Worm (Caenorhabditis elegans): ENCODE data around the gene C14B9.2.
A peak's percentile ranks its signal among the peaks of the same experiment; 100 is the strongest.

Gene C14B9.2

DNA sequence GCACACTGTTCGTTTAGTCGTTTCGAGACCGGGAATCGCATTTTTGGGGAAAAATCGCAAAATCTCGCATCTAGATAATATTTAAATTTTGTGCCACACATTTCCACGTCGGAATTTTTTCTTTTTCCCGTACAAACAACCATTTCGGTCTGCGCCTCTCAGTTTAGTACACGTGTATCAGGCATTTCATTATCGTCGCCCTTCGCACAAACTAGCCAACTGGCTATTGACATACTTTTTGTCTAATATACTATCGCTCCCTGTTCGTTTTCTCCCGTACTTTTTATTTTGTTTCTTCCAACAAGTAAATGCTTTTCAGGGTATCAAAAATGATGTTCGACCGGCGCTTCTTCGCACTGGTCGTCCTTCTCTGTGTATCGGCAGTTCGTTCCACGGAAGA is at the start of gene C14B9.2:
TSS of gene C14B9.2 (plus strand) at position 320 of the 400 bp plus-strand sequence.
- TF ChIP-seq flt-1 (GFP tag; IDR thresholded peaks at IDR 0.05) = no peak
- no peak for TF ChIP-seq T22C8.4 (GFP tag; IDR thresholded peaks at IDR 0.05)
- TF ChIP-seq med-1 (GFP tag; optimal IDR thresholded peaks at IDR 0.05; ENCODE audit: insufficient read depth) = no peak
- TF ChIP-seq ztf-29 (GFP tag; IDR thresholded peaks at IDR 0.05) = no peak
- no peak for TF ChIP-seq tab-1 (GFP tag; IDR thresholded peaks at IDR 0.05)
- TF ChIP-seq ref-1 (GFP tag; conservative IDR thresholded peaks at IDR 0.05) = no peak
- TF ChIP-seq ztf-23 (GFP tag; IDR thresholded peaks at IDR 0.05) = no peak
- no peak for TF ChIP-seq cog-1 (tag; optimal IDR thresholded peaks at IDR 0.05)

DNA sequence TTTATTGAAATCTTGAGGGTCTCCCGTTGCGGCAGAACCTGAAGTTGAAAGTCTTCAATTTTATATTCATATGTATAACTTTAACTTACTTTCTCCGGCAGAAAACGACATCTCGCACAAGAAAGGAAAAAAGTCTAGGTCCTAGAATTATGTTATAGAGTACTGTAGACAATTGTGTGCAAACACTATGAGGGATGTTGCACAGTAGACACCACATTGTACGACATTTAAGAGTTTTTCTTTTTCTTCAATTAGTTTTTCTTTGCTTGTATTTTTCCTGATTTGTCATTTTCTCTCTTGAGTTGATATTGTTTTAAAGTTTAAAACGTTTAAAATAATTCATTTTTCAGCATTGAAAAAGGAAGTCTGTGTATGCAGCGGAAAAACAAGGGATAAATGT is 48.1 kb upstream of the C14B9.2 start, which contains the start of the genes K06H7.7 and grp-1:
TSS of gene K06H7.7 (minus strand) at position 121 of the 400 bp plus-strand sequence.
TSS of gene grp-1 (plus strand) at position 351 of the 400 bp plus-strand sequence.
- TF ChIP-seq tab-1 (GFP tag; IDR thresholded peaks at IDR 0.05) (no peak), med-1 (GFP tag; optimal IDR thresholded peaks at IDR 0.05; ENCODE audit: insufficient read depth) (no peak), T22C8.4 (GFP tag; IDR thresholded peaks at IDR 0.05) (no peak), klf-2 (GFP tag; conservative IDR thresholded peaks at IDR 0.05) (no peak), ztf-29 (GFP tag; IDR thresholded peaks at IDR 0.05) (no peak), ztf-23 (GFP tag; IDR thresholded peaks at IDR 0.05) (no peak), cog-1 (tag; optimal IDR thresholded peaks at IDR 0.05) (no peak), flt-1 (GFP tag; IDR thresholded peaks at IDR 0.05) (no peak), ref-1 (GFP tag; conservative IDR thresholded peaks at IDR 0.05) (no peak)

DNA sequence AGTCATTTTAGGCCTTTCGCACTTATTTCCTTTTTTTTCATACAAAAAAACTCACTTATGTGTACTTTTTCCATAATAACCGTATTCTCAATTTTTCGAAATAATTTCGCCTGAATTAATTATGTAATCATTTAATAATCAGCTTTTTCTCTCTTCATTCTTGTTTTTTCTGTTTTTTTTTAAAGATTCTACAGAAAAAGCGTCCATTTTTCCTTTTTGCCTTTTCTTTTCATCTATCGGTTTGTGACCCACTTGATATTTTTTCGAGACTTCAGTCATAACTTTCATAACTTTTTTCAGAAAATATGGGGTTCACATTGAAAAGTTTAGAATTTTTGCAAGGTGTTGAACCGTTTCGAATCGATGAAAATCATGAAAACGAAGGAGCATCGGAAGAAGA is 45.2 kb upstream of the C14B9.2 start, which contains the start of gene vms-1:
TSS of gene vms-1 (plus strand) at position 301 of the 400 bp plus-strand sequence.
- no peak for TF ChIP-seq cog-1 (tag; optimal IDR thresholded peaks at IDR 0.05)
- no peak for TF ChIP-seq med-1 (GFP tag; optimal IDR thresholded peaks at IDR 0.05; ENCODE audit: insufficient read depth)
- TF ChIP-seq ztf-29 (GFP tag; IDR thresholded peaks at IDR 0.05) = no peak
- TF ChIP-seq klf-2 (GFP tag; conservative IDR thresholded peaks at IDR 0.05) = no peak
- no peak for TF ChIP-seq flt-1 (GFP tag; IDR thresholded peaks at IDR 0.05)
- TF ChIP-seq ref-1 (GFP tag; conservative IDR thresholded peaks at IDR 0.05) = no peak
- no peak for TF ChIP-seq ztf-23 (GFP tag; IDR thresholded peaks at IDR 0.05)
- no peak for TF ChIP-seq tab-1 (GFP tag; IDR thresholded peaks at IDR 0.05)
- TF ChIP-seq T22C8.4 (GFP tag; IDR thresholded peaks at IDR 0.05) = no peak

DNA sequence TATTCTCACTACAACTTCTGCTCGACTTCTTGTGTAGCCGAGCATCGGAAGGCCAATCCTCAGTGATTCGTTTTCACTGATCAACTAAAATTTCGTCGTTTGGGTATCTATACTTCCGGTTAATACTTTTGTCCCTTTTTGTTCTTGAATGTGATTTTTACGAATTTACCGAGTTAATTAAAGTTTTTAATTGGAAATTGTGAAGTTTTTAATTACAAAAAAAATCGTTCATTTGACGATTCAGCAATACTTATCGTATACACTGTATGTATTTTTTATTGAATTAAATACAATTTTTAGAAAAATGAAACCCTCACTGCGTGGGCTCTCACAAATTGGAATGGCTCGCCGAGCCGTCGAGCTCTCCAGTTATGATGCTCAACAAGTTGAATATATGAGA is 42.1 kb upstream of the C14B9.2 start, which contains the start of gene idi-1:
TSS of gene idi-1 (plus strand) at position 301 of the 400 bp plus-strand sequence.
- TF ChIP-seq ztf-29 (GFP tag; IDR thresholded peaks at IDR 0.05) = no peak
- no peak for TF ChIP-seq ztf-23 (GFP tag; IDR thresholded peaks at IDR 0.05)
- TF ChIP-seq klf-2 (GFP tag; conservative IDR thresholded peaks at IDR 0.05) = no peak
- TF ChIP-seq ref-1 (GFP tag; conservative IDR thresholded peaks at IDR 0.05) = no peak
- TF ChIP-seq med-1 (GFP tag; optimal IDR thresholded peaks at IDR 0.05; ENCODE audit: insufficient read depth) = no peak
- TF ChIP-seq cog-1 (tag; optimal IDR thresholded peaks at IDR 0.05) = no peak
- TF ChIP-seq tab-1 (GFP tag; IDR thresholded peaks at IDR 0.05) = no peak
- TF ChIP-seq flt-1 (GFP tag; IDR thresholded peaks at IDR 0.05) = no peak
- TF ChIP-seq T22C8.4 (GFP tag; IDR thresholded peaks at IDR 0.05) = no peak

DNA sequence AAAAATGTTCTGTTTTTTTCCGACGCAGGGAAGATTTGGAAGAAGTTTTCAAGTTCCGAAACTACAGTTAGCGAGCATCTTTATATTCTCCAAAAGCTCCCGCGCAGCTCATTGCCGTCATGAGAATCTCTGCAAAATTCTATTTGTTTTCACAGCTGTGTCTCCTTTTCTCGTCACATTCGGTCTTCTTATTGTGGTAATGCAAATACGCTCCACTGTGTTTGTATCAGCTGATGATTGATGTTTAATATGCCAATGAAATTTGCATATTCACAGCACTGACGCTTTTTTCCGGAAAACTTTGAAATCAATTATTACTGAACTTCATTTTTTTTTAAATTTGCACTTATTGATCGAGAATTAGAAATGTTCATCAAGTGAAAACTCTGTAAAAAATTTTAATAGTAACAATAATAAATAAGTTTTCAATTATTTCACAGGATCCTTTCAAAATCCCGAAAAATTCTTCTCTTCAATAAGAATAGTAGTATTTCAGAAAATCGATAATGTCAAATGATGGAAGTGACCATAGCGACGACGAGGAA is 40.3 kb upstream of the C14B9.2 start, which contains the start of gene K06H7.2:
TSS of gene K06H7.2 (plus strand) at position 495 of the 545 bp plus-strand sequence.
- 0 out of 2 replicates have a peak, but pooled peaks have one; percentile 40 for TF ChIP-seq flt-1 (GFP tag; IDR thresholded peaks at IDR 0.05)
- TF ChIP-seq cog-1 (tag; optimal IDR thresholded peaks at IDR 0.05) = peak; percentile 48
- no peak for TF ChIP-seq T22C8.4 (GFP tag; IDR thresholded peaks at IDR 0.05)
- no peak for TF ChIP-seq tab-1 (GFP tag; IDR thresholded peaks at IDR 0.05)

DNA sequence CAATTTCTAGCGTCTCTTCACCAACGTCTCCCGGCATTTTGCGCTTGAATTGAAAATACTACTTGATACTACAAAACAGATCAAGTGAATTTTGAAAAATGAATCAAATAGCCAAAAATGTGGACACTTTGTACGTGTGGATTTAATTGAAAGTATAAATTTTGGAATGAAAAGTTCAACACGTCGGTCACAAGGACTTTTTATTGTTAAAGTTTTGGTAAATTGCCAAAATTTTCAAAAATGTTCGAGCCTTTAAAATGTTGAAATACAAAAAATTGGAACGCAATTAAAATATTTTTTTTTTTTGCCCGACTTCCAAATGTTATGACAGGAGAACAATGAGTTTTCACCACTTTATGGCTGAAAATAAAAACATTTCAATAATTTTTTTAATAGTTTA is 35.3 kb upstream of the C14B9.2 start, which contains the start of gene K06H7.8:
TSS of gene K06H7.8 (minus strand) at position 101 of the 400 bp plus-strand sequence.
- TF ChIP-seq ztf-29 (GFP tag; IDR thresholded peaks at IDR 0.05) = no peak
- no peak for TF ChIP-seq flt-1 (GFP tag; IDR thresholded peaks at IDR 0.05)
- TF ChIP-seq med-1 (GFP tag; optimal IDR thresholded peaks at IDR 0.05; ENCODE audit: insufficient read depth) = no peak
- no peak for TF ChIP-seq cog-1 (tag; optimal IDR thresholded peaks at IDR 0.05)
- TF ChIP-seq T22C8.4 (GFP tag; IDR thresholded peaks at IDR 0.05) = no peak
- TF ChIP-seq ztf-23 (GFP tag; IDR thresholded peaks at IDR 0.05) = no peak
- TF ChIP-seq ref-1 (GFP tag; conservative IDR thresholded peaks at IDR 0.05) = no peak
- no peak for TF ChIP-seq tab-1 (GFP tag; IDR thresholded peaks at IDR 0.05)

DNA sequence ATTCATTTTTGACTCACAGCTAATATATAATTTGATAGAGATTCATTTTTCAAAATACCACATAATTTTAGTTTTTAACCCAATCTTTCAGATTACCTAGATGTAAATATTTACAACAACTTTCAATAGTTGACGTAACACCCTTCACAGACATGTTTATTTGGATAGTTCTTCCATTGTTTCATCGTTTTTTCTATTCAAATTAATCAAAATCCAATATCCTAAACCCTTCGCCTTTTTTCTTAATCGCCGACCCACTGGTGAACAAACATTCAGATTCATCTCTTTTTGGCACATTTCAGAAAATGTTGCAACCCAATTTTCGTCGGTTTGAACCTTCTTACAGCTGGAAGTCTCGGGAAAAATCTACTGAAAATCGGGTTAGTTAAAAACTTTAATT is 34.4 kb upstream of the C14B9.2 start, which contains the start of gene K06H7.1:
TSS of gene K06H7.1 (plus strand) at position 301 of the 400 bp plus-strand sequence.
- TF ChIP-seq ref-1 (GFP tag; conservative IDR thresholded peaks at IDR 0.05) = no peak
- no peak for TF ChIP-seq ztf-29 (GFP tag; IDR thresholded peaks at IDR 0.05)
- no peak for TF ChIP-seq cog-1 (tag; optimal IDR thresholded peaks at IDR 0.05)
- no peak for TF ChIP-seq med-1 (GFP tag; optimal IDR thresholded peaks at IDR 0.05; ENCODE audit: insufficient read depth)
- TF ChIP-seq klf-2 (GFP tag; conservative IDR thresholded peaks at IDR 0.05) = no peak
- TF ChIP-seq ztf-23 (GFP tag; IDR thresholded peaks at IDR 0.05) = no peak
- TF ChIP-seq T22C8.4 (GFP tag; IDR thresholded peaks at IDR 0.05) = no peak
- TF ChIP-seq flt-1 (GFP tag; IDR thresholded peaks at IDR 0.05) = no peak
- TF ChIP-seq tab-1 (GFP tag; IDR thresholded peaks at IDR 0.05) = no peak

DNA sequence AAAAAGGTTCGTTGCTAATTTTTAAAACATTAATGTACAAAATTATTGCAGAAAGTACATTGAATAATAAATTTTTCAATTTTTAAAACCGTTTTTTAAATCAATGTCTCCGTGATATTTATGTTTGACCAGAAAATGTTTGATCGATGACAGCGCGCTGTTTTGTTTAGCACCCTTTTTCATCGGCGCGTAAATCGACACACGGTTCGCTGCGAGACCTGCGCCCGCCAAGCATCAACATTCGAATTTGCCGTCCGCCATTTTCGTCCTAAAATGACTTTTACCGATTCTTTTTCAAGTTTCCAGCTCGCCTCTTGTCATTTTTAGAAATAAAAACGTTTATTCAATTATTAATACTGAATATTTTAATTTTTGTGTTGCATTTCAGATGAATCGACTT is 32.5 kb upstream of the C14B9.2 start, which contains the start of gene plk-1:
TSS of gene plk-1 (plus strand) at position 389 of the 400 bp plus-strand sequence.
- TF ChIP-seq T22C8.4 (GFP tag; IDR thresholded peaks at IDR 0.05) (no peak), med-1 (GFP tag; optimal IDR thresholded peaks at IDR 0.05; ENCODE audit: insufficient read depth) (no peak), ztf-29 (GFP tag; IDR thresholded peaks at IDR 0.05) (no peak), ref-1 (GFP tag; conservative IDR thresholded peaks at IDR 0.05) (no peak), klf-2 (GFP tag; conservative IDR thresholded peaks at IDR 0.05) (no peak), tab-1 (GFP tag; IDR thresholded peaks at IDR 0.05) (no peak), ztf-23 (GFP tag; IDR thresholded peaks at IDR 0.05) (no peak), flt-1 (GFP tag; IDR thresholded peaks at IDR 0.05) (no peak), cog-1 (tag; optimal IDR thresholded peaks at IDR 0.05) (no peak)

DNA sequence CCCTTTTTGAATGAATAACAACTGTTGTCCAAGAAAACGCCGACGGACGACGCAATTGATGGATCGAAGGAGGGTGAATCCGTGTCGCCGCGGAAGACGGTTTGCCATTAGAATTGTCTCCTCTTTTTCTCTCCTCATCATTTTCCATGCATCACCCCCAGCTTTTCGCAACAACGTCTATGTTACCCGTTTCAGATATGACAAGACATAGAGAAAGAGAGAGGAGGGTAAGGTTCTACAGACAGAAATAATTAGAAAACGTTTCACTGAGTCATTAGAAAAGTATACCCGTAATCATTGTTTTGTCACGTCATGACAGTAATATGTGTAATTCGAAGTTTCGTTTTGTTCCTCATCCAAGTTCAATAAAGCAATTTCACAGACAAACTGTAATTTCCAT is 27.7 kb upstream of the C14B9.2 start:
- no peak for TF ChIP-seq flt-1 (GFP tag; IDR thresholded peaks at IDR 0.05)
- TF ChIP-seq med-1 (GFP tag; optimal IDR thresholded peaks at IDR 0.05; ENCODE audit: insufficient read depth) = no peak
- no peak for TF ChIP-seq T22C8.4 (GFP tag; IDR thresholded peaks at IDR 0.05)
- no peak for TF ChIP-seq klf-2 (GFP tag; conservative IDR thresholded peaks at IDR 0.05)
- TF ChIP-seq ztf-29 (GFP tag; IDR thresholded peaks at IDR 0.05) = no peak
- TF ChIP-seq cog-1 (tag; optimal IDR thresholded peaks at IDR 0.05) = no peak
- no peak for TF ChIP-seq ztf-23 (GFP tag; IDR thresholded peaks at IDR 0.05)
- no peak for TF ChIP-seq tab-1 (GFP tag; IDR thresholded peaks at IDR 0.05)
- TF ChIP-seq ref-1 (GFP tag; conservative IDR thresholded peaks at IDR 0.05) = no peak

All from whole organism, midembryonic.